Fruit fly (Drosophila melanogaster): ENCODE results near the gene CG11279.
A peak's percentile ranks its signal among the peaks of the same experiment; 100 is the strongest.

DNA sequence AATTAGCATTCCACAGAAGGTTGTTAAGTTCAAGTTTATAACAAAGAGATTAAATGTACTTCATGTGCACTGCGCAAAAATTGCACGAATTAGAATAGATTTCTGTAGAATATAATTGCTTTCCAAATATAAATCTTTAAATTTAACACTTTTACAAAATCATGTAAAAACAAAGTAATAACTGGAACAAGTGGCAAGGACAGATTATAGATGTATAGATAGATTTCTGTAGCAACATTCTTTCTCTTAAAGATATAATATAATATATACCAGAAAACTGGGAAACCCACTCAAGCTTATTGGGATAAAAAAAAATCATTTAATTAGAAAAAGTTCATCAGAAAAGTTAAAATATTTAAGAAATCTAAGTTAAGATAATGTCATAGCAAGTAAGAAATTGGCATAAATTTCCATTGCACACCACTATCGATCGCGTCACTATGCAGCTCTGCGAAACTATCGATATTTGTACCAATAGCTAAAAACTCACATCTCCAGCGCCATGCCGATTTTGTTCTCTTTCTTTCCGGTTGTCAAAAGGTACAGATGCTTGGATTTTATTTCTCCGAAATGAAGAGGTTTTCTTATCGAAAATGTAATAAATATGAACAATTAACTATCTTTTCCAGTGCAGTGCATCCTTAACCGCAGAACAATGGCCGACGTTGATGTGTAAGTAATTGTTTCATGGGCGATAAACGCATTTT lies 23.8 kb upstream of the CG11279 start, which contains the start of gene RpS12:
- TF ChIP-seq Rel (GFP tag; optimal IDR thresholded peaks at IDR 0.05) (no peak), Rel (tag; optimal IDR thresholded peaks at IDR 0.05) (peak; percentile 39), Dfd (GFP tag; optimal IDR thresholded peaks at IDR 0.05) (no peak), GATAd (GFP tag; optimal IDR thresholded peaks at IDR 0.05) (no peak), Sp1 (GFP tag; optimal IDR thresholded peaks at IDR 0.05) (peak; percentile 78), sage (GFP tag; optimal IDR thresholded peaks at IDR 0.05) (peak; percentile 36), CG9705 (GFP tag; optimal IDR thresholded peaks at IDR 0.05) (peak; percentile 79), dsf (GFP tag; optimal IDR thresholded peaks at IDR 0.05; ENCODE audit: borderline replicate concordance) (peak; percentile 40), jim (GFP tag; optimal IDR thresholded peaks at IDR 0.05) (no peak), Abd-B (GFP tag; optimal IDR thresholded peaks at IDR 0.05) (no peak), rgr (GFP tag; optimal IDR thresholded peaks at IDR 0.05) (peak; percentile 79), pan (optimal IDR thresholded peaks at IDR 0.05) (no peak)
